Worm (Caenorhabditis elegans) whole organism, L1 larva: ENCODE data around the gene C30B5.2.
A peak's percentile ranks its signal among the peaks of the same experiment; 100 is the strongest.

Experiments used
- C34B4.2 ChIP-seq: sonication (generic microtip); optimal IDR thresholded peaks from 2 replicates; lab custom pipeline; 2017; ENCODE audit warnings: mild to moderate bottlenecking, missing genetic modification characterization, missing compliant biosample characterization
- aha-1 ChIP-seq: fragments of 150-350 bp; optimal IDR thresholded peaks from 2 replicates; lab custom pipeline; 2014; ENCODE audit warnings: missing biosample characterization, missing genetic modification characterization
- blmp-1 ChIP-seq: fragments of 150-350 bp; optimal IDR thresholded peaks from 2 replicates; lab custom pipeline; 2014; ENCODE audit warnings: missing biosample characterization, missing genetic modification characterization
- ceh-63 ChIP-seq: fragments of 200-800 bp; sonication (Bioruptor generic); optimal IDR thresholded peaks from 2 replicates; lab custom pipeline; 2018; ENCODE audit warnings: mild to moderate bottlenecking, missing genetic modification characterization, missing compliant biosample characterization
- ceh-88 ChIP-seq: fragments of 200-800 bp; sonication (Bioruptor generic); IDR thresholded peaks from 2 replicates; pipeline ENCODE4 v1.3.6; 2022; ENCODE audit warnings: missing genetic modification characterization, missing compliant biosample characterization
- ceh-90 ChIP-seq: sonication (generic microtip); optimal IDR thresholded peaks from 2 replicates; lab custom pipeline; 2016; ENCODE audit warnings: missing genetic modification characterization, missing compliant biosample characterization
- efl-1 ChIP-seq, 4 experiments: fragments of 150-350 bp; optimal IDR thresholded peaks in 3 of 4; peaks in 1 of 4; 1 replicate in 1 of 4; 2 replicates in 3 of 4; lab custom pipeline; 2014; ENCODE audit warnings: missing biosample characterization in 2 of 4, missing genetic modification characterization in 2 of 4, missing genetic modification reagents in 2 of 4
- egl-13 ChIP-seq: sonication (generic microtip); optimal IDR thresholded peaks from 2 replicates; lab custom pipeline; 2016; ENCODE audit warnings: missing genotype, missing genetic modification reagents, missing genetic modification characterization, missing compliant biosample characterization
- egl-27 ChIP-seq, 2 experiments: fragments of 150-350 bp in 1 of 2; sonication (generic microtip); optimal IDR thresholded peaks; 3 replicates each; lab custom pipeline; 2017 to 2018; ENCODE audit warnings: missing biosample characterization in 2 of 2, missing genetic modification characterization in 2 of 2, missing genetic modification reagents in 2 of 2
- elt-3 ChIP-seq, 6 experiments: fragments of 150-350 bp in 1 of 6; sonication (generic microtip); optimal IDR thresholded peaks; 2 replicates each; lab custom pipeline; 2017 to 2018; ENCODE audit warnings: missing biosample characterization in 6 of 6, missing genetic modification characterization in 6 of 6, inconsistent platforms in 1 of 6
- fkh-10 ChIP-seq: sonication (generic microtip); optimal IDR thresholded peaks from 2 replicates; lab custom pipeline; 2017; ENCODE audit warnings: missing biosample characterization, missing genetic modification reagents, missing genetic modification characterization
- hpl-2 ChIP-seq: fragments of 150-350 bp; optimal IDR thresholded peaks from 2 replicates; lab custom pipeline; 2014; ENCODE audit warnings: missing biosample characterization, missing genetic modification reagents, missing genetic modification characterization
- jun-1 ChIP-seq: fragments of 150-350 bp; optimal IDR thresholded peaks from 2 replicates; lab custom pipeline; 2014; ENCODE audit warnings: missing biosample characterization, missing genetic modification reagents, missing genetic modification characterization
- lin-13 ChIP-seq: fragments of 150-350 bp; optimal IDR thresholded peaks from 2 replicates; lab custom pipeline; 2014; ENCODE audit warnings: missing biosample characterization, missing genetic modification reagents, missing genetic modification characterization
- lin-14 ChIP-seq: fragments of 200-800 bp; sonication (Bioruptor generic); optimal IDR thresholded peaks from 2 replicates; lab custom pipeline; 2018; ENCODE audit warnings: mild to moderate bottlenecking, missing genetic modification characterization, moderate library complexity, missing compliant biosample characterization
- lin-15B ChIP-seq: fragments of 150-350 bp; sonication (generic microtip); optimal IDR thresholded peaks from 3 replicates; lab custom pipeline; 2014; ENCODE audit warnings: missing biosample characterization, missing genetic modification characterization
- lin-39 ChIP-seq: fragments of 150-350 bp; optimal IDR thresholded peaks from 2 replicates; lab custom pipeline; 2014; ENCODE audit warnings: missing biosample characterization, missing genetic modification reagents, missing genetic modification characterization
- lsy-2 ChIP-seq, 2 experiments: fragments of 150-350 bp; optimal IDR thresholded peaks; 2 replicates each; lab custom pipeline; 2014; ENCODE audit warnings: missing biosample characterization in 2 of 2, missing genetic modification characterization in 2 of 2
- mab-9 ChIP-seq: fragments of 200-800 bp; sonication (Bioruptor generic); IDR thresholded peaks from 2 replicates; pipeline ENCODE4 v1.3.6; 2022; ENCODE audit warnings: missing genetic modification reagents, missing genetic modification characterization, missing compliant biosample characterization
- mdl-1 ChIP-seq, 2 experiments: fragments of 150-350 bp; optimal IDR thresholded peaks; 2 replicates each; lab custom pipeline; 2014 to 2017; ENCODE audit warnings: missing biosample characterization in 2 of 2, missing genetic modification characterization in 2 of 2, inconsistent platforms in 1 of 2
- nhr-11 ChIP-seq: fragments of 150-350 bp; optimal IDR thresholded peaks from 2 replicates; lab custom pipeline; 2014; ENCODE audit warnings: missing biosample characterization, missing genetic modification characterization
- nhr-12 ChIP-seq: sonication (generic microtip); optimal IDR thresholded peaks from 2 replicates; lab custom pipeline; 2017; ENCODE audit warnings: missing biosample characterization, missing genetic modification characterization
- nhr-20 ChIP-seq: sonication (generic microtip); optimal IDR thresholded peaks from 2 replicates; lab custom pipeline; 2016; ENCODE audit warnings: mild to moderate bottlenecking, missing genetic modification characterization, missing compliant biosample characterization
- nhr-71 ChIP-seq: sonication (generic microtip); optimal IDR thresholded peaks from 2 replicates; lab custom pipeline; 2016; ENCODE audit warnings: mild to moderate bottlenecking, missing genetic modification characterization, moderate library complexity, missing compliant biosample characterization
- nhr-90 ChIP-seq: sonication (generic microtip); optimal IDR thresholded peaks from 2 replicates; lab custom pipeline; 2016; ENCODE audit warnings: mild to moderate bottlenecking, missing genetic modification characterization, missing compliant biosample characterization; ENCODE audit not compliant: poor library complexity
- pag-3 ChIP-seq: sonication (generic microtip); optimal IDR thresholded peaks from 2 replicates; lab custom pipeline; 2017; ENCODE audit warnings: missing genetic modification characterization, mild to moderate bottlenecking, missing compliant biosample characterization, antibody characterized with exemption, borderline replicate concordance; ENCODE audit not compliant: insufficient read depth
- sox-4 ChIP-seq: sonication (generic microtip); optimal IDR thresholded peaks from 2 replicates; lab custom pipeline; 2016; ENCODE audit warnings: missing genetic modification characterization, missing compliant biosample characterization
- sup-37 ChIP-seq: fragments of 200-800 bp; sonication (Bioruptor generic); optimal IDR thresholded peaks from 2 replicates; lab custom pipeline; 2018; ENCODE audit warnings: mild to moderate bottlenecking, missing genetic modification characterization, missing compliant biosample characterization
- unc-130 ChIP-seq: fragments of 150-350 bp; optimal IDR thresholded peaks from 2 replicates; lab custom pipeline; 2017; ENCODE audit warnings: missing biosample characterization, missing genetic modification characterization, inconsistent platforms
- vab-15 ChIP-seq: sonication (generic microtip); optimal IDR thresholded peaks from 2 replicates; lab custom pipeline; 2017; ENCODE audit warnings: missing genotype, mild to moderate bottlenecking, missing genetic modification characterization, missing compliant biosample characterization
- xbp-1 ChIP-seq: sonication (generic microtip); optimal IDR thresholded peaks from 2 replicates; lab custom pipeline; 2016; ENCODE audit warnings: missing genetic modification characterization, missing compliant biosample characterization
- ztf-11 ChIP-seq, 2 experiments: sonication (generic microtip); optimal IDR thresholded peaks; 2 replicates each; lab custom pipeline; 2016 to 2017; ENCODE audit warnings: missing genetic modification characterization in 2 of 2, missing biosample characterization in 1 of 2, missing compliant biosample characterization in 1 of 2

Gene C30B5.2

DNA sequence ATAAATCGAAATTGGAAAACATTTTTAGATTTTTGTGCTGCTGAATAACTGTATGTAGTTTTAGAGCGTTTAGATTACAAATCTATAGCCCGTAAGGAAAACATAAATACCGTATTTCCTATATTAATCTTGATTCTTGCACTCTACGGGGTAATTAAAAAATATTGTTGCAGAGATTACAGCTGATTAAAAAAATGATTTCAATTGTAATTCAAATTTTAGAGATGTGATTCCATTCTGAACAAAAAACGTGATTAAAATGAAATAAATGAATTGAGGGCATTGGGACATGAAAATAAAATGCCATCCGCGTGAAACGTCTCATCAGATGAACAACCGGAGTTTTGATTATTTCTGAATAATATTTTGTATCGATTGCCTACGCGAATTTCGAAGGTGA, 4.5 kb upstream of the C30B5.2 start, which contains the start of gene cpb-2 (continued):
- TF ChIP-seq egl-27 (tag; optimal IDR thresholded peaks at IDR 0.05; lab: Kevin White, UChicago) (no peak), lsy-2 (tag; optimal IDR thresholded peaks at IDR 0.05; lab: Kevin White, UChicago) (no peak), nhr-12 (tag; lab: Kevin White, UChicago) (no peak), egl-13 (tag; lab: Kevin White, UChicago) (no peak), mab-9 (GFP tag; lab: Robert Waterston, UW) (no peak)

DNA sequence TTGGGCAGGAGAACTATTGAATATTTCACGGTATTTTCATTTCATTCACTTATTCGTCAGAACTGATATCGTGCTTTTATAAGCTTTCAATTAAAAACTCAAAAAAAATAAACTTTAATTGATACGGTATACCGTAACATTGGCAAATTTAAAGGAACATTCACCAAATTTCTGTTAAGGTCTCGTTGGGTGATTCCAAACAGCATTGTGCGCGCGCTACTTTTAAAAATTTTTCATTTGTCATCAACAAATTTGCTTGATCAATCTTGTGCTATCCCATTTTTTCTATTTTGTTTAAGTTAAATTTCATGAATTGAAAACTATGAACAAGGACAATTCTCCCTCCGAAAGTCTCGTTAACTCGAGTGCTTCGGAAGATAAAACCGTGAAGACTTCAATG, 1.5 kb downstream of the C30B5.2 start, which contains the start of gene szy-4:
szy-4 (plus strand) TSS at position 229 of the 400 bp plus-strand sequence.
- TF ChIP-seq ztf-11 (tag; optimal IDR thresholded peaks at IDR 0.05; lab: Kevin White, UChicago): no peak
- TF ChIP-seq unc-130: no peak
- no peak for TF ChIP-seq ceh-88 (GFP tag; lab: Robert Waterston, UW)
- no peak for TF ChIP-seq ceh-90 (tag; lab: Kevin White, UChicago)
- no peak for TF ChIP-seq efl-1 (optimal IDR thresholded peaks at IDR 0.05; lab: Kevin White, UChicago)
- no peak for TF ChIP-seq efl-1 (GFP tag; optimal IDR thresholded peaks at IDR 0.05 in 1 of 2; lab: Kevin White, UChicago)
- TF ChIP-seq blmp-1: no peak
- no peak for TF ChIP-seq vab-15
- no peak for TF ChIP-seq nhr-71 (tag; lab: Kevin White, UChicago)
- TF ChIP-seq nhr-20 (tag; lab: Kevin White, UChicago): no peak
- no peak for TF ChIP-seq lin-13 (GFP tag; lab: Kevin White, UChicago)
- TF ChIP-seq, all 84 proteins: peak for 0

DNA sequence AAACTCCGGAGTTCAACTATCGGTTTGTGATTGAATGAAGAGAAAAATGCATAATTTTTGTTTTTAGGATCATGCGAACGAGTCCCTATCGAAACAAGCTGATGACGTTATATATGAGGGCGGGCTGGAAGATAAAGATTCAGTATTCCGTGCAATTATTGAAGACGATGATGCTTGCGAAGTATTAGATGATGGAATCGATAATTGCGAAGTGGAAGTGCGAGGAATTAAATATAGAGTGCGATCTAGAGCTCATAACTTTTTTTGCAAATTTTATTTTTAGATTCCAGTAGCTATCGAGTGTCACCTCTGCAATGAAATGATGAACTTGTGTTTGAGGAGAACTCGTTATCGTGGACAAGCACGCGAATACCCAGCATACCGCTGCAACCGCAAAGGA, 2.0 kb downstream of the C30B5.2 start:
- no peak for TF ChIP-seq ceh-63 (GFP tag; lab: Kevin White, UChicago)
- no peak for TF ChIP-seq jun-1
- TF ChIP-seq efl-1 (optimal IDR thresholded peaks at IDR 0.05; lab: Kevin White, UChicago): no peak
- peak in 1 of 2 experiments; percentile 69 for TF ChIP-seq efl-1 (GFP tag; optimal IDR thresholded peaks at IDR 0.05 in 1 of 2; lab: Kevin White, UChicago)
- TF ChIP-seq, all 84 proteins: peak for 1

DNA sequence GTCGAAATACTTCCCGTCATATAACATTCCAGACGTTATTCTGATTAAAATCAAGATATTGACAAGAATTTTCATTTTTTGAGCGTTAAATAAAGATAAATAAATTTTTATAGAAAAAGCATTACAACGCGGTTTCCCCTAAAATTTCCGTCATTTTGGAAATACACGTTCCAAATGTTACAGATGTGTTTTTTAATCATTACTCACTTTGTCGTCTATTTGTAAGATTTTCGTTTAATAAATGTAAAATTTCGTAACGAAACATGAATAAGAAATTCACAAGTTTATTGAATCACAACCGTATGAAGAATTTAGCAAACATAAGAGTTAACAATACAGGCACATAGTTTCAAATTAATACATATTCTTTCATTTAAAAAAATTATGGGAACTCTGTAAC, 5.9 kb downstream of the C30B5.2 start, which contains the start of gene C30B5.17:
C30B5.17 (minus strand) TSS at position 101 of the 400 bp plus-strand sequence.
- TF ChIP-seq hpl-2 (GFP tag; lab: Kevin White, UChicago): no peak

DNA sequence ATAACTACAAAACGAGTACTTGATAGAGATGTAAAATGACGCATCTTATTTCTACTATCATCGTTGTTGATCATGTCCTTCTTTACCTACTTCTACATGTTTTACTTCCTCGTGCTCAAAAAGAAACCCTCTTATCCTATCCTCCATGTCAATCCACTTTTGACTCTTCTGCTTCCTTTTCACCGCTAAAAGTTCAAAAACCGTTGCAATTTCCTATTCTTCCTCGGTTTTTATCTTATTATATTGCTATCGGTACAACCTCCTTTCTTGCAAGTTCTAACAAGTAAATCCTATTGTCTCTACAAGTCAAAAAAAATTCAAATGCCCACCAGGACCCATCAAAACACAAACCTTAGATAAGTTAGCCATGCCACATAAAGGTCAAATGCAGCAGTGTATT, 10.3 kb downstream of the C30B5.2 start:
- peak; percentile 94 for TF ChIP-seq fkh-10
- peak; percentile 37 for TF ChIP-seq lin-14 (GFP tag; lab: Kevin White, UChicago)
- TF ChIP-seq nhr-11 (tag; lab: Kevin White, UChicago): no peak
- TF ChIP-seq nhr-12 (tag; lab: Kevin White, UChicago): no peak

DNA sequence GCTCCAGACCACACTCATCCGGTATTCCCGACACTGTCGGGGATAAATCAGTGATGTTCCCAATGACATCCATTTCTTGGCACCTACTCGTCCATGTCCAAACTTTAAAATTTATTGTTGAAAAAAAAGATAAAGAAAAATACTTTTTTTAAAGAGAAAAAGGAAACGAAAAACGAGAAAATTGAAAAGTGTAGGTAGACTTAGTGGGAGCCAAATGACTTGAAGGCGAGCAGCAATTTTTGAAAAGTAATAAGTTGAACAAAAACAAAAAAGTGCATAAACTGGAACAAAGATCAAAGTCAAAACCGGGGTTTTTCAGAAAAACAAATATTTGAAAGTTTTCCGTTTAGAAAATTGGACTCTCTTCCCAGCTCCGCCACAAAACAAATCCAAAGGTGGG, 11.1 kb downstream of the C30B5.2 start, which contains the start of gene daf-37:
daf-37 (minus strand) TSS at position 101 of the 400 bp plus-strand sequence.
- TF ChIP-seq aha-1 (tag; lab: Kevin White, UChicago) (no peak), xbp-1 (tag; lab: Kevin White, UChicago) (no peak), fkh-10 (no peak), sox-4 (no peak), lin-39 (tag; lab: Kevin White, UChicago) (no peak), pag-3 (tag; lab: Kevin White, UChicago) (no peak), mdl-1 (tag; optimal IDR thresholded peaks at IDR 0.05; lab: Kevin White, UChicago) (no peak), sup-37 (GFP tag; lab: Kevin White, UChicago) (no peak), nhr-20 (tag; lab: Kevin White, UChicago) (no peak), lin-15B (tag; lab: Kevin White, UChicago) (no peak), elt-3 (tag; optimal IDR thresholded peaks at IDR 0.05; lab: Kevin White, UChicago) (no peak), C34B4.2 (tag; lab: Kevin White, UChicago) (no peak), nhr-90 (tag; lab: Kevin White, UChicago) (no peak), efl-1 (optimal IDR thresholded peaks at IDR 0.05; lab: Kevin White, UChicago) (no peak), efl-1 (GFP tag; optimal IDR thresholded peaks at IDR 0.05 in 1 of 2; lab: Kevin White, UChicago) (no peak)
- TF ChIP-seq, all 84 proteins: peak for 0
